Fruit fly (Drosophila melanogaster): ENCODE results near the gene sty.

Gene sty

dm6 chr3L:3450410-3450809 is 25.7 kb upstream of the sty start (continued):
- peak; percentile 7 for TF ChIP-seq Ets96B (tag; optimal IDR thresholded peaks at IDR 0.05)
- TF ChIP-seq acj6 (GFP tag; optimal IDR thresholded peaks at IDR 0.05) = peak; percentile 74
- peak; percentile 8 for TF ChIP-seq CG32006 (GFP tag; optimal IDR thresholded peaks at IDR 0.05)
- no peak for TF ChIP-seq CG9139 (GFP tag; optimal IDR thresholded peaks at IDR 0.05)
- TF ChIP-seq fkh (GFP tag; optimal IDR thresholded peaks at IDR 0.05) = no peak
- TF ChIP-seq vri (GFP tag; optimal IDR thresholded peaks at IDR 0.05) = peak; percentile 71
- peak; percentile 85 for TF ChIP-seq Met (GFP tag; optimal IDR thresholded peaks at IDR 0.05)
- peak; percentile 79 for TF ChIP-seq Smox (GFP tag; optimal IDR thresholded peaks at IDR 0.05)
- peak; percentile 49 for TF ChIP-seq Sox15 (GFP tag; optimal IDR thresholded peaks at IDR 0.05)
- TF ChIP-seq dsx (GFP tag; optimal IDR thresholded peaks at IDR 0.05; ENCODE audit: poor library complexity, severe bottlenecking) = peak; percentile 27

dm6 chr3L:3449680-3450079 is 24.9 kb upstream of the sty start:
- TF ChIP-seq Eip93F (GFP tag; optimal IDR thresholded peaks at IDR 0.05) (no peak), CG8319 (GFP tag; optimal IDR thresholded peaks at IDR 0.05) (no peak), achi (GFP tag; optimal IDR thresholded peaks at IDR 0.05) (peak; percentile 47), CG1621 (tag; optimal IDR thresholded peaks at IDR 0.05) (no peak), dsx (GFP tag; optimal IDR thresholded peaks at IDR 0.05; ENCODE audit: poor library complexity, severe bottlenecking) (no peak), CG31627 (GFP tag; optimal IDR thresholded peaks at IDR 0.05) (peak; percentile 71), CG16779 (tag; optimal IDR thresholded peaks at IDR 0.05) (no peak), salr (GFP tag; optimal IDR thresholded peaks at IDR 0.05) (no peak), OdsH (GFP tag; optimal IDR thresholded peaks at IDR 0.05) (peak; percentile 46), CG6276 (GFP tag; optimal IDR thresholded peaks at IDR 0.05) (no peak), ss (GFP tag; optimal IDR thresholded peaks at IDR 0.05) (no peak), acj6 (GFP tag; optimal IDR thresholded peaks at IDR 0.05) (peak; percentile 42), CG8632 (GFP tag; optimal IDR thresholded peaks at IDR 0.05) (peak; percentile 23), CG3032 (tag; optimal IDR thresholded peaks at IDR 0.05) (no peak), Hr4 (GFP tag; optimal IDR thresholded peaks at IDR 0.05) (peak; percentile 44), Smox (GFP tag; optimal IDR thresholded peaks at IDR 0.05) (peak; percentile 58), CG11762 (GFP tag; optimal IDR thresholded peaks at IDR 0.05; ENCODE audit: insufficient read depth) (no peak), Lpt (GFP tag; optimal IDR thresholded peaks at IDR 0.05) (no peak), Eip78C (GFP tag) (peak; percentile 67), CG10631 (GFP tag; optimal IDR thresholded peaks at IDR 0.05) (peak; percentile 11), Met (GFP tag; optimal IDR thresholded peaks at IDR 0.05) (peak; percentile 67), CG10669 (GFP tag; optimal IDR thresholded peaks at IDR 0.05) (no peak), Ets96B (tag; optimal IDR thresholded peaks at IDR 0.05) (no peak), fd85E (GFP tag; optimal IDR thresholded peaks at IDR 0.05) (no peak), svp (GFP tag) (peak; percentile 85), vri (GFP tag; optimal IDR thresholded peaks at IDR 0.05) (peak; percentile 11), lz (GFP tag; optimal IDR thresholded peaks at IDR 0.05) (peak; percentile 59), esn (GFP tag; optimal IDR thresholded peaks at IDR 0.05) (peak; percentile 70), CG32006 (GFP tag; optimal IDR thresholded peaks at IDR 0.05) (peak; percentile 21), CG7368 (GFP tag; optimal IDR thresholded peaks at IDR 0.05) (no peak), CG6163 (GFP tag; IDR thresholded peaks at IDR 0.05) (no peak), pdm3 (GFP tag; optimal IDR thresholded peaks at IDR 0.05) (peak; percentile 48), topi (GFP tag; optimal IDR thresholded peaks at IDR 0.05) (peak; percentile 11), Sox15 (GFP tag; optimal IDR thresholded peaks at IDR 0.05) (no peak), CG6854 (GFP tag; optimal IDR thresholded peaks at IDR 0.05) (no peak), Gug (GFP tag; IDR thresholded peaks at IDR 0.05) (no peak), fd59A (GFP tag; optimal IDR thresholded peaks at IDR 0.05) (no peak), dac (GFP tag; optimal IDR thresholded peaks at IDR 0.05) (no peak), CG11902 (GFP tag; optimal IDR thresholded peaks at IDR 0.05) (no peak), Hr39 (GFP tag; optimal IDR thresholded peaks at IDR 0.05) (peak; percentile 73), CG4318 (GFP tag; optimal IDR thresholded peaks at IDR 0.05) (no peak), Sox14 (GFP tag; optimal IDR thresholded peaks at IDR 0.05) (peak; percentile 54), CG9139 (GFP tag; optimal IDR thresholded peaks at IDR 0.05) (no peak), eg (GFP tag; IDR thresholded peaks at IDR 0.05) (no peak), Blimp-1 (GFP tag; optimal IDR thresholded peaks at IDR 0.05) (no peak), CG15336 (GFP tag; IDR thresholded peaks at IDR 0.05) (0 out of 2 replicates have a peak, but pooled peaks have one; percentile 8), Ets21C (GFP tag; optimal IDR thresholded peaks at IDR 0.05) (peak; percentile 50), CG3919 (GFP tag; optimal IDR thresholded peaks at IDR 0.05) (no peak)
